Fruit fly (Drosophila melanogaster) whole organism, pupa: ENCODE results near the gene MED31.

Experiments used
- CG12605 ChIP-seq: fragments of 200-800 bp; sonication (Bioruptor generic); IDR thresholded peaks from 2 replicates; pipeline ENCODE4 v1.3.6; 2022; ENCODE audit warnings: missing biosample characterization, missing genetic modification characterization
- CG14655 ChIP-seq: fragments of 200-800 bp; sonication (Bioruptor generic); optimal IDR thresholded peaks from 3 replicates; lab custom pipeline; 2017; ENCODE audit warnings: mild to moderate bottlenecking, missing biosample characterization, missing genetic modification reagents, missing genetic modification characterization
- CG15710 ChIP-seq: fragments of 200-800 bp; sonication (Bioruptor generic); optimal IDR thresholded peaks from 2 replicates; lab custom pipeline; 2018; ENCODE audit warnings: missing biosample characterization, mild to moderate bottlenecking, missing genetic modification characterization, moderate library complexity
- CG34367 ChIP-seq: fragments of 200-800 bp; sonication (Bioruptor generic); optimal IDR thresholded peaks from 2 replicates; lab custom pipeline; 2018; ENCODE audit warnings: missing biosample characterization, mild to moderate bottlenecking, missing genetic modification characterization
- D1 ChIP-seq: fragments of 200-800 bp; sonication (Bioruptor generic); optimal IDR thresholded peaks from 2 replicates; lab custom pipeline; 2018; ENCODE audit warnings: missing biosample characterization, mild to moderate bottlenecking, missing genetic modification characterization, moderate library complexity
- Ets98B ChIP-seq: fragments of 200-800 bp; sonication (Bioruptor generic); IDR thresholded peaks from 2 replicates; pipeline ENCODE4 v1.3.6; 2022; ENCODE audit warnings: missing biosample characterization, missing genetic modification characterization
- Pif1B ChIP-seq: fragments of 200-800 bp; sonication (Bioruptor generic); optimal IDR thresholded peaks from 3 replicates; lab custom pipeline; 2016; ENCODE audit warnings: missing biosample characterization, missing genetic modification characterization
- gl ChIP-seq: fragments of 200-800 bp; sonication (Bioruptor generic); optimal IDR thresholded peaks from 2 replicates; lab custom pipeline; 2018; ENCODE audit warnings: missing biosample characterization, mild to moderate bottlenecking, missing genetic modification characterization

dm6 chr3R:4666014-4666652 is 24.4 kb downstream of the MED31 start:
- TF ChIP-seq D1 (tag; lab: Kevin White, UChicago), result no peak
- TF ChIP-seq CG15710 (tag; lab: Kevin White, UChicago), result no peak
- no peak for TF ChIP-seq CG12605 (GFP tag; lab: Robert Waterston, UW)
- TF ChIP-seq gl (tag; lab: Kevin White, UChicago), result no peak
- no peak for TF ChIP-seq CG14655
- TF ChIP-seq CG34367 (tag; lab: Kevin White, UChicago), result no peak
- no peak for TF ChIP-seq Pif1B (GFP tag; lab: Kevin White, UChicago)
- TF ChIP-seq Ets98B, result no peak
